Fruit fly (Drosophila melanogaster) whole organism, prepupa: ENCODE data around the gene CG12546.

Source experiments
- Blimp-1 ChIP-seq: fragments of 200-800 bp; sonication (Bioruptor generic); optimal IDR thresholded peaks from 3 replicates; lab custom pipeline; 2017; ENCODE audit warnings: missing biosample characterization, missing genetic modification characterization, mild to moderate bottlenecking, moderate library complexity, missing genetic modification reagents
- CG10631 ChIP-seq: fragments of 200-800 bp; sonication (Bioruptor generic); optimal IDR thresholded peaks from 2 replicates; lab custom pipeline; 2016; ENCODE audit warnings: missing biosample characterization, missing genetic modification characterization
- CG10669 ChIP-seq: fragments of 200-800 bp; sonication (Bioruptor generic); optimal IDR thresholded peaks from 3 replicates; lab custom pipeline; 2018; ENCODE audit warnings: missing biosample characterization, mild to moderate bottlenecking, missing genetic modification characterization, moderate library complexity
- CG11762 ChIP-seq: fragments of 200-800 bp; sonication (Bioruptor generic); optimal IDR thresholded peaks from 3 replicates; lab custom pipeline; 2016; ENCODE audit warnings: missing biosample characterization, missing genetic modification characterization; ENCODE audit not compliant: insufficient read depth
- CG15336 ChIP-seq: fragments of 200-800 bp; sonication (Bioruptor generic); IDR thresholded peaks from 2 replicates; pipeline ENCODE4 v1.3.6; 2022; ENCODE audit warnings: missing biosample characterization, missing genetic modification characterization
- CG1621 ChIP-seq: fragments of 200-800 bp; sonication (Bioruptor generic); optimal IDR thresholded peaks from 3 replicates; lab custom pipeline; 2018; ENCODE audit warnings: missing biosample characterization, mild to moderate bottlenecking, missing genetic modification characterization
- CG16779 ChIP-seq: fragments of 200-800 bp; sonication (Bioruptor generic); optimal IDR thresholded peaks from 3 replicates; lab custom pipeline; 2017; ENCODE audit warnings: missing biosample characterization, mild to moderate bottlenecking, missing genetic modification characterization
- CG31627 ChIP-seq: fragments of 200-800 bp; sonication (Bioruptor generic); optimal IDR thresholded peaks from 3 replicates; lab custom pipeline; 2016; ENCODE audit warnings: missing biosample characterization, missing genetic modification characterization
- CG32006 ChIP-seq: fragments of 200-800 bp; sonication (Bioruptor generic); optimal IDR thresholded peaks from 3 replicates; lab custom pipeline; 2017; ENCODE audit warnings: missing biosample characterization, mild to moderate bottlenecking, missing genetic modification characterization
- CG3919 ChIP-seq: fragments of 200-800 bp; sonication (Bioruptor generic); optimal IDR thresholded peaks from 3 replicates; lab custom pipeline; 2016; ENCODE audit warnings: missing biosample characterization, missing genetic modification characterization
- CG4318 ChIP-seq: fragments of 200-800 bp; sonication (Bioruptor generic); optimal IDR thresholded peaks from 3 replicates; lab custom pipeline; 2017; ENCODE audit warnings: missing biosample characterization, mild to moderate bottlenecking, missing genetic modification characterization
- CG6163 ChIP-seq: fragments of 200-800 bp; sonication (Bioruptor generic); IDR thresholded peaks from 3 replicates; pipeline ENCODE4 v1.3.6; 2022; ENCODE audit warnings: missing biosample characterization, missing genetic modification characterization
- CG6276 ChIP-seq: fragments of 200-800 bp; sonication (Bioruptor generic); optimal IDR thresholded peaks from 2 replicates; lab custom pipeline; 2017; ENCODE audit warnings: missing biosample characterization, mild to moderate bottlenecking, missing genetic modification characterization
- CG6792 ChIP-seq: fragments of 200-800 bp; sonication (Bioruptor generic); optimal IDR thresholded peaks from 3 replicates; lab custom pipeline; 2016; ENCODE audit warnings: missing biosample characterization, missing genetic modification characterization
- CG6808 ChIP-seq: fragments of 200-800 bp; sonication (Bioruptor generic); optimal IDR thresholded peaks from 3 replicates; lab custom pipeline; 2017; ENCODE audit warnings: missing biosample characterization, missing genetic modification characterization, mild to moderate bottlenecking, moderate library complexity, missing genetic modification reagents
- CG7368 ChIP-seq: fragments of 200-800 bp; sonication (Bioruptor generic); optimal IDR thresholded peaks from 3 replicates; lab custom pipeline; 2016; ENCODE audit warnings: missing biosample characterization, missing genetic modification characterization
- CG8119 ChIP-seq: fragments of 200-800 bp; sonication (Bioruptor generic); IDR thresholded peaks from 3 replicates; pipeline ENCODE4 v1.3.6; 2022; ENCODE audit warnings: missing biosample characterization, missing genetic modification characterization
- CG8319 ChIP-seq: fragments of 200-800 bp; sonication (Bioruptor generic); optimal IDR thresholded peaks from 3 replicates; lab custom pipeline; 2016; ENCODE audit warnings: missing biosample characterization, missing genetic modification characterization
- CG9139 ChIP-seq: fragments of 200-800 bp; sonication (Bioruptor generic); optimal IDR thresholded peaks from 3 replicates; lab custom pipeline; 2017; ENCODE audit warnings: missing biosample characterization, mild to moderate bottlenecking, missing genetic modification characterization
- Eip75B ChIP-seq: fragments of 200-800 bp; sonication (Bioruptor generic); optimal IDR thresholded peaks from 3 replicates; lab custom pipeline; 2016; ENCODE audit warnings: missing biosample characterization, missing genetic modification characterization
- Eip78C ChIP-seq: fragments of 200-800 bp; sonication (Bioruptor generic); peaks from one replicate; lab custom pipeline; 2016; ENCODE audit warnings: missing biosample characterization, missing genetic modification characterization
- Eip93F ChIP-seq: fragments of 200-800 bp; sonication (Bioruptor generic); optimal IDR thresholded peaks from 2 replicates; lab custom pipeline; 2016; ENCODE audit warnings: missing biosample characterization, mild to moderate bottlenecking, missing genetic modification characterization
- Ets21C ChIP-seq: fragments of 200-800 bp; sonication (Bioruptor generic); optimal IDR thresholded peaks from 3 replicates; lab custom pipeline; 2016; ENCODE audit warnings: missing biosample characterization, missing genetic modification characterization
- Ets96B ChIP-seq: fragments of 200-800 bp; optimal IDR thresholded peaks from 2 replicates; lab custom pipeline; 2019; ENCODE audit warnings: missing biosample characterization, mild to moderate bottlenecking, missing genetic modification characterization, moderate library complexity
- Gug ChIP-seq: fragments of 200-800 bp; sonication (Bioruptor generic); IDR thresholded peaks from 2 replicates; pipeline ENCODE4 v1.3.6; 2022; ENCODE audit warnings: missing biosample characterization, missing genetic modification characterization
- Hr38 ChIP-seq: sonication (Bioruptor generic); optimal IDR thresholded peaks from 2 replicates; lab custom pipeline; 2016; ENCODE audit warnings: missing biosample characterization, missing genetic modification characterization
- Hr39 ChIP-seq: fragments of 200-800 bp; sonication (Bioruptor generic); optimal IDR thresholded peaks from 2 replicates; lab custom pipeline; 2016; ENCODE audit warnings: missing biosample characterization, missing genetic modification characterization
- Hr4 ChIP-seq: fragments of 200-800 bp; sonication (Bioruptor generic); optimal IDR thresholded peaks from 3 replicates; lab custom pipeline; 2016; ENCODE audit warnings: missing biosample characterization, missing genetic modification characterization
- Lpt ChIP-seq: fragments of 200-800 bp; sonication (Bioruptor generic); optimal IDR thresholded peaks from 3 replicates; lab custom pipeline; 2016; ENCODE audit warnings: missing biosample characterization, missing genetic modification characterization
- Met ChIP-seq: fragments of 200-800 bp; sonication (Bioruptor generic); optimal IDR thresholded peaks from 3 replicates; lab custom pipeline; 2016; ENCODE audit warnings: missing biosample characterization, missing genetic modification characterization
- OdsH ChIP-seq: fragments of 200-800 bp; sonication (Bioruptor generic); optimal IDR thresholded peaks from 3 replicates; lab custom pipeline; 2016; ENCODE audit warnings: missing biosample characterization, missing genetic modification characterization
- Smox ChIP-seq: fragments of 200-800 bp; sonication (Bioruptor generic); optimal IDR thresholded peaks from 3 replicates; lab custom pipeline; 2016; ENCODE audit warnings: missing biosample characterization, missing genetic modification characterization
- Sox14 ChIP-seq: fragments of 200-800 bp; sonication (Bioruptor generic); optimal IDR thresholded peaks from 3 replicates; lab custom pipeline; 2016; ENCODE audit warnings: missing biosample characterization, missing genetic modification characterization
- Sox15 ChIP-seq: fragments of 200-800 bp; sonication (Bioruptor generic); optimal IDR thresholded peaks from 3 replicates; lab custom pipeline; 2016; ENCODE audit warnings: missing biosample characterization, missing genetic modification characterization
- achi ChIP-seq: fragments of 200-800 bp; sonication (Bioruptor generic); optimal IDR thresholded peaks from 3 replicates; lab custom pipeline; 2016; ENCODE audit warnings: missing biosample characterization, missing genetic modification characterization
- cyc ChIP-seq: fragments of 200-800 bp; sonication (Bioruptor generic); optimal IDR thresholded peaks from 3 replicates; lab custom pipeline; 2016; ENCODE audit warnings: missing biosample characterization, missing genetic modification characterization
- dac ChIP-seq: fragments of 200-800 bp; sonication (Bioruptor generic); optimal IDR thresholded peaks from 2 replicates; lab custom pipeline; 2017; ENCODE audit warnings: missing biosample characterization, mild to moderate bottlenecking, missing genetic modification characterization
- eg ChIP-seq: fragments of 200-800 bp; sonication (Bioruptor generic); IDR thresholded peaks from 3 replicates; pipeline ENCODE4 v1.3.6; 2022; ENCODE audit warnings: missing biosample characterization, missing genetic modification characterization
- esn ChIP-seq: fragments of 200-800 bp; sonication (Bioruptor generic); optimal IDR thresholded peaks from 2 replicates; lab custom pipeline; 2016; ENCODE audit warnings: missing biosample characterization, mild to moderate bottlenecking, missing genetic modification characterization, moderate library complexity
- fkh ChIP-seq: fragments of 200-800 bp; sonication (Bioruptor generic); optimal IDR thresholded peaks from 3 replicates; lab custom pipeline; 2017; ENCODE audit warnings: missing biosample characterization, mild to moderate bottlenecking, missing genetic modification characterization, moderate library complexity
- lz ChIP-seq: fragments of 200-800 bp; sonication (Bioruptor generic); optimal IDR thresholded peaks from 3 replicates; lab custom pipeline; 2016; ENCODE audit warnings: missing biosample characterization, missing genetic modification characterization
- net ChIP-seq: fragments of 200-800 bp; sonication (Bioruptor generic); optimal IDR thresholded peaks from 3 replicates; lab custom pipeline; 2016; ENCODE audit warnings: missing biosample characterization, missing genetic modification characterization
- pdm3 ChIP-seq: fragments of 200-800 bp; sonication (Bioruptor generic); optimal IDR thresholded peaks from 3 replicates; lab custom pipeline; 2016; ENCODE audit warnings: missing biosample characterization, missing genetic modification characterization
- salr ChIP-seq, 2 experiments: fragments of 200-800 bp; sonication (Bioruptor generic); optimal IDR thresholded peaks; 3 replicates each; lab custom pipeline; 2016 to 2018; ENCODE audit warnings: missing biosample characterization in 2 of 2, missing genetic modification characterization in 2 of 2, mild to moderate bottlenecking in 1 of 2
- spab ChIP-seq: fragments of 200-800 bp; sonication (Bioruptor generic); optimal IDR thresholded peaks from 2 replicates; lab custom pipeline; 2017; ENCODE audit warnings: missing biosample characterization, mild to moderate bottlenecking, missing genetic modification characterization, missing genetic modification reagents
- ss ChIP-seq, 2 experiments: fragments of 200-800 bp; sonication (Bioruptor generic); optimal IDR thresholded peaks; 2 replicates in 1 of 2; 3 replicates in 1 of 2; lab custom pipeline; 2017 to 2018; ENCODE audit warnings: mild to moderate bottlenecking in 2 of 2, missing biosample characterization in 2 of 2, missing genetic modification characterization in 2 of 2, moderate library complexity in 1 of 2
- svp ChIP-seq: fragments of 200-800 bp; sonication (Bioruptor generic); peaks from one replicate; lab custom pipeline; 2016; ENCODE audit warnings: missing biosample characterization, missing genetic modification characterization
- topi ChIP-seq: fragments of 200-800 bp; sonication (Bioruptor generic); optimal IDR thresholded peaks from 3 replicates; lab custom pipeline; 2016; ENCODE audit warnings: missing biosample characterization, missing genetic modification characterization
- vri ChIP-seq: fragments of 200-800 bp; sonication (Bioruptor generic); optimal IDR thresholded peaks from 3 replicates; lab custom pipeline; 2016; ENCODE audit warnings: missing biosample characterization, mild to moderate bottlenecking, missing genetic modification characterization

The CG12546 gene

dm6 chr3L:22669275-22670006, 24.2 kb downstream of the CG12546 start, which contains the start of gene Jhbp6:
Gene Jhbp6, plus strand, starts transcription at chr3L:22669956.
- no peak for TF ChIP-seq CG6163 (GFP tag; lab: Robert Waterston, UW)
- TF ChIP-seq fkh = peak; percentile 59
- no peak for TF ChIP-seq Sox14 (GFP tag; lab: Kevin White, UChicago)
- TF ChIP-seq svp (GFP tag; lab: Kevin White, UChicago) = peak; percentile 45
- no peak for TF ChIP-seq Hr4
- TF ChIP-seq eg (GFP tag; lab: Robert Waterston, UW) = no peak

dm6 chr3L:22665110-22665509, 28.5 kb downstream of the CG12546 start:
- TF ChIP-seq CG4318 (no peak), CG8119 (GFP tag; lab: Robert Waterston, UW) (no peak), svp (GFP tag; lab: Kevin White, UChicago) (no peak), CG16779 (no peak), CG6808 (GFP tag; lab: Kevin White, UChicago) (no peak), CG10669 (GFP tag; lab: Kevin White, UChicago) (peak; percentile 24), Gug (GFP tag; lab: Robert Waterston, UW) (no peak), CG15336 (GFP tag; lab: Robert Waterston, UW) (no peak), Ets96B (tag; lab: Kevin White, UChicago) (no peak), OdsH (GFP tag; lab: Kevin White, UChicago) (peak; percentile 38), pdm3 (peak; percentile 34), vri (GFP tag; lab: Kevin White, UChicago) (no peak), achi (GFP tag; lab: Kevin White, UChicago) (peak; percentile 23), CG9139 (GFP tag; lab: Kevin White, UChicago) (no peak), spab (GFP tag; lab: Kevin White, UChicago) (no peak), lz (GFP tag; lab: Kevin White, UChicago) (peak; percentile 27), CG6792 (GFP tag; lab: Kevin White, UChicago) (peak; percentile 10), Hr39 (GFP tag; lab: Kevin White, UChicago) (peak; percentile 44), CG10631 (GFP tag; lab: Kevin White, UChicago) (peak; percentile 21), salr (GFP tag; optimal IDR thresholded peaks at IDR 0.05; lab: Kevin White, UChicago) (no peak), Sox15 (GFP tag; lab: Kevin White, UChicago) (no peak), Hr4 (peak; percentile 13), Eip93F (GFP tag; lab: Kevin White, UChicago) (no peak), CG8319 (no peak), Sox14 (GFP tag; lab: Kevin White, UChicago) (peak; percentile 13), Lpt (GFP tag; lab: Kevin White, UChicago) (no peak), CG7368 (GFP tag; lab: Kevin White, UChicago) (no peak), Eip75B (GFP tag; lab: Kevin White, UChicago) (no peak), CG1621 (tag; lab: Kevin White, UChicago) (no peak), Ets21C (GFP tag; lab: Kevin White, UChicago) (no peak), CG6276 (no peak), esn (GFP tag; lab: Kevin White, UChicago) (no peak), Smox (GFP tag; lab: Kevin White, UChicago) (peak; percentile 31), CG6163 (GFP tag; lab: Robert Waterston, UW) (0 out of 3 replicates have a peak, but pooled peaks have one; percentile 39), CG31627 (GFP tag; lab: Kevin White, UChicago) (peak; percentile 46), ss (GFP tag; optimal IDR thresholded peaks at IDR 0.05; lab: Kevin White, UChicago) (no peak), Blimp-1 (GFP tag; lab: Kevin White, UChicago) (no peak), CG3919 (peak; percentile 18), net (GFP tag; lab: Kevin White, UChicago) (no peak), Hr38 (GFP tag; lab: Kevin White, UChicago) (no peak), CG11762 (GFP tag; lab: Kevin White, UChicago) (no peak), topi (GFP tag; lab: Kevin White, UChicago) (peak; percentile 36), cyc (GFP tag; lab: Kevin White, UChicago) (no peak), Met (GFP tag; lab: Kevin White, UChicago) (peak; percentile 47), dac (GFP tag; lab: Kevin White, UChicago) (no peak), CG32006 (peak; percentile 15), Eip78C (GFP tag; lab: Kevin White, UChicago) (peak; percentile 46)
